Worm (Caenorhabditis elegans) whole organism, young adult: ENCODE measurements around the gene H10E21.5.

Source experiments
- B0336.3 ChIP-seq: fragments of 200-800 bp; sonication (Bioruptor generic); IDR thresholded peaks from 2 replicates; pipeline ENCODE4 v1.3.6; 2022; ENCODE audit warnings: missing genetic modification characterization, missing compliant biosample characterization
- C17E4.6 ChIP-seq: fragments of 200-800 bp; sonication (Bioruptor generic); IDR thresholded peaks from 2 replicates; pipeline ENCODE4 v1.3.6; 2022; ENCODE audit warnings: missing genetic modification reagents, missing genetic modification characterization, missing compliant biosample characterization
- D2030.7 ChIP-seq: fragments of 200-800 bp; sonication (Bioruptor generic); IDR thresholded peaks from 2 replicates; pipeline ENCODE4 v1.3.6; 2022; ENCODE audit warnings: missing genetic modification reagents, missing genetic modification characterization, missing compliant biosample characterization
- F33H1.4 ChIP-seq: fragments of 200-800 bp; sonication (Bioruptor generic); IDR thresholded peaks from 2 replicates; pipeline ENCODE4 v1.3.6; 2022; ENCODE audit warnings: missing genetic modification reagents, missing genetic modification characterization, missing compliant biosample characterization
- F49E8.2 ChIP-seq: sonication (generic microtip); optimal IDR thresholded peaks from 3 replicates; lab custom pipeline; 2017; ENCODE audit warnings: missing genetic modification characterization, mild to moderate bottlenecking, missing compliant biosample characterization, antibody characterized with exemption, moderate library complexity; ENCODE audit not compliant: insufficient read depth
- F57A8.1 ChIP-seq: fragments of 200-800 bp; sonication (Bioruptor generic); optimal IDR thresholded peaks from 2 replicates; lab custom pipeline; 2018; ENCODE audit warnings: mild to moderate bottlenecking, missing genetic modification characterization, moderate library complexity, missing compliant biosample characterization
- F57C9.4 ChIP-seq: sonication (generic microtip); optimal IDR thresholded peaks from 2 replicates; lab custom pipeline; 2017; ENCODE audit warnings: mild to moderate bottlenecking, missing genetic modification characterization, missing compliant biosample characterization
- T07F8.4 ChIP-seq: sonication (generic microtip); optimal IDR thresholded peaks from 2 replicates; lab custom pipeline; 2016; ENCODE audit warnings: mild to moderate bottlenecking, missing genetic modification characterization, moderate library complexity, missing compliant biosample characterization
- T26A5.8 ChIP-seq: sonication (generic microtip); optimal IDR thresholded peaks from 2 replicates; lab custom pipeline; 2016; ENCODE audit warnings: missing genetic modification characterization, missing compliant biosample characterization
- Y53G8AR.9 ChIP-seq: fragments of 200-800 bp; sonication (Bioruptor generic); conservative IDR thresholded peaks from 2 replicates; pipeline ENCODE4 v1.3.6; 2022; ENCODE audit warnings: missing genetic modification reagents, missing genetic modification characterization, missing compliant biosample characterization
- Y67H2A.10 ChIP-seq: fragments of 200-800 bp; sonication (Bioruptor generic); conservative IDR thresholded peaks from 2 replicates; pipeline ENCODE4 v1.3.6; 2022; ENCODE audit warnings: missing genetic modification reagents, missing genetic modification characterization, missing compliant biosample characterization
- Y95B8A.8 ChIP-seq: fragments of 200-800 bp; sonication (Bioruptor generic); IDR thresholded peaks from 2 replicates; pipeline ENCODE4 v1.3.6; 2022; ENCODE audit warnings: missing genetic modification reagents, missing genetic modification characterization, missing compliant biosample characterization
- ama-1 ChIP-seq, 3 experiments: fragments of 150-350 bp in 1 of 3; sonication (generic microtip) in 2 of 3; optimal IDR thresholded peaks; 2 replicates each; lab custom pipeline; 2014 to 2018; ENCODE audit warnings: missing biosample characterization in 2 of 3, missing genetic modification characterization in 2 of 3, missing genetic modification reagents in 2 of 3
- bed-1 ChIP-seq: fragments of 200-800 bp; sonication (Bioruptor generic); IDR thresholded peaks from 2 replicates; pipeline ENCODE4 v1.3.6; 2022; ENCODE audit warnings: missing genetic modification reagents, missing genetic modification characterization, missing compliant biosample characterization
- bed-2 ChIP-seq: fragments of 200-800 bp; sonication (Bioruptor generic); IDR thresholded peaks from 2 replicates; pipeline ENCODE4 v1.3.6; 2022; ENCODE audit warnings: missing genetic modification reagents, missing genetic modification characterization, missing compliant biosample characterization
- ccch-3 ChIP-seq: fragments of 200-800 bp; sonication (Bioruptor generic); optimal IDR thresholded peaks from 2 replicates; lab custom pipeline; 2018; ENCODE audit warnings: mild to moderate bottlenecking, missing genetic modification characterization, missing compliant biosample characterization
- ceh-100 ChIP-seq: fragments of 200-800 bp; sonication (Bioruptor generic); IDR thresholded peaks from 2 replicates; pipeline ENCODE4 v1.3.6; 2022; ENCODE audit warnings: missing genetic modification reagents, missing genetic modification characterization, missing compliant biosample characterization
- ceh-40 ChIP-seq: fragments of 200-800 bp; sonication (Bioruptor generic); IDR thresholded peaks from 2 replicates; pipeline ENCODE4 v1.3.6; 2022; ENCODE audit warnings: missing genetic modification characterization, missing compliant biosample characterization
- efl-1 ChIP-seq: fragments of 150-350 bp; optimal IDR thresholded peaks from 2 replicates; lab custom pipeline; 2014; ENCODE audit warnings: missing biosample characterization, missing genetic modification reagents, missing genetic modification characterization
- ekl-4 ChIP-seq: fragments of 200-800 bp; sonication (Bioruptor generic); IDR thresholded peaks from 2 replicates; pipeline ENCODE4 v1.3.6; 2022; ENCODE audit warnings: missing genetic modification reagents, missing genetic modification characterization, missing compliant biosample characterization
- ets-4 ChIP-seq: fragments of 200-800 bp; sonication (Bioruptor generic); optimal IDR thresholded peaks from 2 replicates; lab custom pipeline; 2018; ENCODE audit warnings: mild to moderate bottlenecking, missing genetic modification characterization, missing compliant biosample characterization
- fkh-3 ChIP-seq: sonication (generic microtip); optimal IDR thresholded peaks from 2 replicates; lab custom pipeline; 2016; ENCODE audit warnings: mild to moderate bottlenecking, missing genetic modification characterization, missing compliant biosample characterization
- hlh-26 ChIP-seq: fragments of 200-800 bp; sonication (Bioruptor generic); conservative IDR thresholded peaks from 2 replicates; pipeline ENCODE4 v1.3.6; 2022; ENCODE audit warnings: missing genetic modification reagents, missing genetic modification characterization, missing compliant biosample characterization
- hmg-1.2 ChIP-seq: fragments of 200-800 bp; sonication (Bioruptor generic); IDR thresholded peaks from 2 replicates; pipeline ENCODE4 v1.3.6; 2022; ENCODE audit warnings: missing genetic modification reagents, missing genetic modification characterization, missing compliant biosample characterization
- hsf-1 ChIP-seq: fragments of 200-800 bp; sonication (Bioruptor generic); IDR thresholded peaks from 2 replicates; pipeline ENCODE4 v1.3.6; 2022; ENCODE audit warnings: missing genetic modification reagents, missing genetic modification characterization, missing compliant biosample characterization
- let-607 ChIP-seq, 2 experiments: fragments of 200-800 bp in 1 of 2; sonication (Bioruptor generic) in 1 of 2; sonication (generic microtip) in 1 of 2; optimal IDR thresholded peaks; 2 replicates each; lab custom pipeline; 2016 to 2018; ENCODE audit warnings: mild to moderate bottlenecking in 2 of 2, missing compliant biosample characterization in 2 of 2, missing genetic modification characterization in 2 of 2, moderate library complexity in 2 of 2, missing genotype in 1 of 2
- lin-26 ChIP-seq: fragments of 200-800 bp; sonication (Bioruptor generic); IDR thresholded peaks from 2 replicates; pipeline ENCODE4 v1.3.6; 2022; ENCODE audit warnings: missing genetic modification reagents, missing genetic modification characterization, missing compliant biosample characterization
- lsy-27 ChIP-seq: sonication (generic microtip); optimal IDR thresholded peaks from 2 replicates; lab custom pipeline; 2017; ENCODE audit warnings: missing genetic modification characterization, mild to moderate bottlenecking, missing compliant biosample characterization, antibody characterized with exemption, missing genotype, borderline replicate concordance; ENCODE audit not compliant: insufficient read depth
- madf-3 ChIP-seq: fragments of 200-800 bp; sonication (Bioruptor generic); IDR thresholded peaks from 2 replicates; pipeline ENCODE4 v1.3.6; 2022; ENCODE audit warnings: missing genetic modification reagents, missing genetic modification characterization, missing compliant biosample characterization
- madf-8 ChIP-seq: fragments of 200-800 bp; sonication (Bioruptor generic); conservative IDR thresholded peaks from 2 replicates; pipeline ENCODE4 v1.3.6; 2022; ENCODE audit warnings: missing genetic modification reagents, missing genetic modification characterization, missing compliant biosample characterization
- mel-28 ChIP-seq: sonication (generic microtip); optimal IDR thresholded peaks from 2 replicates; lab custom pipeline; 2016; ENCODE audit warnings: borderline replicate concordance, mild to moderate bottlenecking, missing genetic modification characterization, missing compliant biosample characterization
- mes-4 ChIP-seq: sonication (generic microtip); optimal IDR thresholded peaks from 2 replicates; lab custom pipeline; 2016; ENCODE audit warnings: missing genotype, missing genetic modification characterization, missing compliant biosample characterization
- pbrm-1 ChIP-seq: fragments of 200-800 bp; sonication (Bioruptor generic); IDR thresholded peaks from 2 replicates; pipeline ENCODE4 v1.3.6; 2022; ENCODE audit warnings: missing genetic modification reagents, missing genetic modification characterization, missing compliant biosample characterization
- repo-1 ChIP-seq: sonication (generic microtip); optimal IDR thresholded peaks from 2 replicates; lab custom pipeline; 2017; ENCODE audit warnings: mild to moderate bottlenecking, missing genetic modification characterization, missing compliant biosample characterization
- rpc-1 ChIP-seq, 2 experiments: fragments of 150-350 bp in 1 of 2; sonication (generic microtip) in 1 of 2; optimal IDR thresholded peaks; 2 replicates each; lab custom pipeline; 2014 to 2018; ENCODE audit warnings: missing biosample characterization in 1 of 2, missing genetic modification characterization in 1 of 2, missing genetic modification reagents in 1 of 2, missing genotype in 1 of 2
- sdz-38 ChIP-seq: sonication (generic microtip); optimal IDR thresholded peaks from 2 replicates; lab custom pipeline; 2016; ENCODE audit warnings: missing genotype, missing genetic modification characterization, missing compliant biosample characterization
- snpc-1.3 ChIP-seq: sonication (generic microtip); optimal IDR thresholded peaks from 2 replicates; lab custom pipeline; 2017; ENCODE audit warnings: missing genetic modification characterization, mild to moderate bottlenecking, missing compliant biosample characterization, antibody characterized with exemption, moderate library complexity, missing genotype, missing genetic modification reagents; ENCODE audit not compliant: insufficient read depth
- snpc-3.4 ChIP-seq: sonication (generic microtip); optimal IDR thresholded peaks from 2 replicates; lab custom pipeline; 2017; ENCODE audit warnings: missing genetic modification characterization, mild to moderate bottlenecking, missing compliant biosample characterization, antibody characterized with exemption, moderate library complexity, missing genotype, missing genetic modification reagents
- snpc-4 ChIP-seq, 5 experiments: fragments of 150-350 bp in 1 of 5; sonication (generic microtip) in 4 of 5; optimal IDR thresholded peaks; 2 replicates each; lab custom pipeline; 2014 to 2018; ENCODE audit warnings: missing genetic modification characterization in 5 of 5, missing biosample characterization in 3 of 5, antibody characterized with exemption in 2 of 5, mild to moderate bottlenecking in 2 of 5, missing compliant biosample characterization in 2 of 5, missing genotype in 2 of 5, moderate library complexity in 2 of 5, missing genetic modification reagents in 1 of 5
- somi-1 ChIP-seq: fragments of 200-800 bp; sonication (Bioruptor generic); optimal IDR thresholded peaks from 2 replicates; lab custom pipeline; 2018; ENCODE audit warnings: mild to moderate bottlenecking, missing genetic modification characterization, missing compliant biosample characterization
- sptf-2 ChIP-seq: fragments of 200-800 bp; sonication (Bioruptor generic); optimal IDR thresholded peaks from 2 replicates; lab custom pipeline; 2018; ENCODE audit warnings: mild to moderate bottlenecking, missing genetic modification characterization, missing compliant biosample characterization
- tbp1 ChIP-seq: fragments of 200-800 bp; sonication (Bioruptor generic); optimal IDR thresholded peaks from 2 replicates; lab custom pipeline; 2018; ENCODE audit warnings: mild to moderate bottlenecking, missing genetic modification characterization, missing compliant biosample characterization
- unc-62 ChIP-seq: fragments of 150-350 bp; optimal IDR thresholded peaks from 2 replicates; lab custom pipeline; 2014; ENCODE audit warnings: missing biosample characterization, missing genetic modification reagents, missing genetic modification characterization
- zfh-2 ChIP-seq: fragments of 200-800 bp; sonication (Bioruptor generic); conservative IDR thresholded peaks from 2 replicates; pipeline ENCODE4 v1.3.6; 2022; ENCODE audit warnings: missing genetic modification reagents, missing genetic modification characterization, missing compliant biosample characterization
- zim-3 ChIP-seq: sonication (generic microtip); optimal IDR thresholded peaks from 2 replicates; lab custom pipeline; 2017; ENCODE audit warnings: mild to moderate bottlenecking, missing genetic modification characterization, moderate library complexity, missing compliant biosample characterization
- ztf-18 ChIP-seq: sonication (generic microtip); optimal IDR thresholded peaks from 2 replicates; lab custom pipeline; 2016; ENCODE audit warnings: missing genotype, mild to moderate bottlenecking, missing genetic modification characterization, missing compliant biosample characterization
- ztf-6 ChIP-seq: fragments of 200-800 bp; sonication (Bioruptor generic); IDR thresholded peaks from 2 replicates; pipeline ENCODE4 v1.3.6; 2022; ENCODE audit warnings: missing genetic modification reagents, missing genetic modification characterization, missing compliant biosample characterization

Gene H10E21.5

ce11 chrIII:67025-67424 is 43.3 kb upstream of the H10E21.5 start (continued):
- no peak for TF ChIP-seq F49E8.2 (tag; lab: Kevin White, UChicago)
- no peak for TF ChIP-seq hsf-1 (GFP tag; lab: Robert Waterston, UW)
- TF ChIP-seq somi-1 (GFP tag; lab: Kevin White, UChicago) = peak; percentile 12
- TF ChIP-seq let-607 (tag; optimal IDR thresholded peaks at IDR 0.05; lab: Kevin White, UChicago) = no peak
- peak; percentile 78 for TF ChIP-seq ama-1 (optimal IDR thresholded peaks at IDR 0.05; lab: Kevin White, UChicago)
- TF ChIP-seq ama-1 (GFP tag; optimal IDR thresholded peaks at IDR 0.05; lab: Kevin White, UChicago) = no peak
- no peak for TF ChIP-seq efl-1 (GFP tag; lab: Kevin White, UChicago)
- TF ChIP-seq snpc-4 (GFP tag; optimal IDR thresholded peaks at IDR 0.05; lab: Kevin White, UChicago) = no peak
- TF ChIP-seq snpc-4 (tag; optimal IDR thresholded peaks at IDR 0.05; lab: Kevin White, UChicago) = no peak
- no peak for TF ChIP-seq Y53G8AR.9
- TF ChIP-seq sdz-38 (tag; lab: Kevin White, UChicago) = no peak
- no peak for TF ChIP-seq ets-4 (GFP tag; lab: Kevin White, UChicago)
- TF ChIP-seq Y67H2A.10 (GFP tag; lab: Robert Waterston, UW) = no peak
- TF ChIP-seq bed-2 (GFP tag; lab: Robert Waterston, UW) = no peak
- no peak for TF ChIP-seq madf-3
- peak; percentile 15; the same call in 1 of the 2 replicates for TF ChIP-seq lin-26 (GFP tag; lab: Robert Waterston, UW)
- no peak for TF ChIP-seq rpc-1 (optimal IDR thresholded peaks at IDR 0.05; lab: Kevin White, UChicago)
- no peak for TF ChIP-seq rpc-1 (tag; optimal IDR thresholded peaks at IDR 0.05; lab: Kevin White, UChicago)
- peak; percentile 30; the same call in 1 of the 2 replicates for TF ChIP-seq pbrm-1
- TF ChIP-seq lsy-27 (tag; lab: Kevin White, UChicago) = no peak
- no peak for TF ChIP-seq ztf-6
- no peak for TF ChIP-seq mes-4 (tag; lab: Kevin White, UChicago)
- TF ChIP-seq Y95B8A.8 (GFP tag; lab: Robert Waterston, UW) = no peak
- TF ChIP-seq F57C9.4 (tag; lab: Kevin White, UChicago) = no peak
- TF ChIP-seq bed-1 (GFP tag; lab: Robert Waterston, UW) = no peak
- TF ChIP-seq C17E4.6 (GFP tag; lab: Robert Waterston, UW) = no peak
- TF ChIP-seq fkh-3 (tag; lab: Kevin White, UChicago) = no peak
- TF ChIP-seq snpc-1.3 = no peak
- no peak for TF ChIP-seq D2030.7 (GFP tag; lab: Robert Waterston, UW)
- no peak for TF ChIP-seq tbp1 (GFP tag; lab: Kevin White, UChicago)
- TF ChIP-seq unc-62 (GFP tag; lab: Kevin White, UChicago) = no peak
- no peak for TF ChIP-seq F57A8.1 (GFP tag; lab: Kevin White, UChicago)
- no peak for TF ChIP-seq T07F8.4
- no peak for TF ChIP-seq ceh-100 (GFP tag; lab: Robert Waterston, UW)
- TF ChIP-seq B0336.3 (GFP tag; lab: Robert Waterston, UW) = no peak
- TF ChIP-seq ztf-18 (tag; lab: Kevin White, UChicago) = no peak
- no peak for TF ChIP-seq T26A5.8 (tag; lab: Kevin White, UChicago)
- TF ChIP-seq snpc-3.4 (tag; lab: Kevin White, UChicago) = no peak
- TF ChIP-seq F33H1.4 (GFP tag; lab: Robert Waterston, UW) = no peak
- TF ChIP-seq zfh-2 = peak; percentile 81
- no peak for TF ChIP-seq hlh-26 (GFP tag; lab: Robert Waterston, UW)
- no peak for TF ChIP-seq ceh-40 (GFP tag; lab: Robert Waterston, UW)
- TF ChIP-seq zim-3 = no peak
- TF ChIP-seq ccch-3 (GFP tag; lab: Kevin White, UChicago) = no peak
- no peak for TF ChIP-seq hmg-1.2 (GFP tag; lab: Robert Waterston, UW)
- TF ChIP-seq sptf-2 = no peak
- no peak for TF ChIP-seq madf-8
- TF ChIP-seq mel-28 (tag; lab: Kevin White, UChicago) = no peak
- TF ChIP-seq repo-1 (tag; lab: Kevin White, UChicago) = no peak
- TF ChIP-seq ekl-4 (GFP tag; lab: Robert Waterston, UW) = no peak
